Fruit fly (Drosophila melanogaster): ENCODE results near the gene Xe7.

Gene Xe7

DNA sequence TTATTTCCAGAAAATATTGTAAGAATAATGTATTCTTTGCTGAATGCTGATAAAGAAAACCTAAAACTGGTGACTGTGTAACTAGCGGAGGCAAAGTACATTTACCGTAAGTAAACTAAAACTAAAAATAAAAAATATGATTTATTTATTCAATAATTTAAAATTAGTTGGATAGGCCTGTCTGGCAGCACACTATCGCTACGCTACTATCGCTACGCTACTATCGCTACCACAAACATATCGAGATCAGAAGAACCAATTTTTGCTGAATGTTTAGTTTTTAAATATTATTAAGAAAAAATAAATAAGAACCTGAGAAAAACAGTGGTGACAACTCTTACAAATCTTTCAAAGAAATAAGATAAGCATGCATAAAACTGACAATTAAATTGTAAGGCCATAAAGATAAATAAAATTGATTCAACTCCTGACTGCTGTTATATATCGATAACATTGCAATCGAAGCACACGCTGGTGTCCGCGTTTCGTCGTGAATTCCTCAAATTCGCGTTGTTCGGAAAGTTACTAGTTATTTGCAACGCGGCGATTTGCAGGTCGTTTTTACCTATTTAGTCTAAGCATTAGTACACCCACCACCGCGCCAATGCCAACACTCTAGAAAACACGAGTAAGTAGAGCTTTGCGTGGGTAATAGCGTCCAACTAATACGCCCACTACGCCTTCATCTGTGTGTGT lies 8.8 kb downstream of the Xe7 start, which contains the start of gene Wdr33 (continued):
- TF ChIP-seq lz (GFP tag; optimal IDR thresholded peaks at IDR 0.05) (peak; percentile 24), Ets96B (tag; optimal IDR thresholded peaks at IDR 0.05) (peak; percentile 20), Sox15 (GFP tag; optimal IDR thresholded peaks at IDR 0.05) (peak; percentile 45)

dm6 chr3R:5659829-5660197 lies 9.3 kb downstream of the Xe7 start, which contains the start of gene CG2182:
Gene CG2182 (minus strand): TSS chr3R:5659912.
- no peak for TF ChIP-seq Met (GFP tag; optimal IDR thresholded peaks at IDR 0.05)
- TF ChIP-seq CG8632 (GFP tag; optimal IDR thresholded peaks at IDR 0.05) = no peak
- no peak for TF ChIP-seq Lpt (GFP tag; optimal IDR thresholded peaks at IDR 0.05)
- TF ChIP-seq fd59A (GFP tag; optimal IDR thresholded peaks at IDR 0.05) = no peak
- no peak for TF ChIP-seq salr (GFP tag; optimal IDR thresholded peaks at IDR 0.05)
- no peak for TF ChIP-seq Sox15 (GFP tag; optimal IDR thresholded peaks at IDR 0.05)
- TF ChIP-seq dsx (GFP tag; optimal IDR thresholded peaks at IDR 0.05; ENCODE audit: poor library complexity, severe bottlenecking) = peak; percentile 18
- TF ChIP-seq ss (GFP tag; optimal IDR thresholded peaks at IDR 0.05) = no peak
- no peak for TF ChIP-seq CG6276 (GFP tag; optimal IDR thresholded peaks at IDR 0.05)
- peak; percentile 36 for TF ChIP-seq lz (GFP tag; optimal IDR thresholded peaks at IDR 0.05)
- TF ChIP-seq CG4318 (GFP tag; optimal IDR thresholded peaks at IDR 0.05) = no peak
- TF ChIP-seq Eip93F (GFP tag; optimal IDR thresholded peaks at IDR 0.05) = no peak
- TF ChIP-seq Smox (GFP tag; optimal IDR thresholded peaks at IDR 0.05) = no peak
- no peak for TF ChIP-seq CG15336 (GFP tag; IDR thresholded peaks at IDR 0.05)
- TF ChIP-seq fd85E (GFP tag; optimal IDR thresholded peaks at IDR 0.05) = no peak
- no peak for TF ChIP-seq Ets21C (GFP tag; optimal IDR thresholded peaks at IDR 0.05)
- no peak for TF ChIP-seq net (GFP tag; optimal IDR thresholded peaks at IDR 0.05)
- TF ChIP-seq CG31627 (GFP tag; optimal IDR thresholded peaks at IDR 0.05) = peak; percentile 22
- no peak for TF ChIP-seq CG1621 (tag; optimal IDR thresholded peaks at IDR 0.05)
- TF ChIP-seq CG11294 (GFP tag; IDR thresholded peaks at IDR 0.05) = no peak

- TF ChIP-seq achi (GFP tag; optimal IDR thresholded peaks at IDR 0.05) (peak; percentile 2), svp (GFP tag) (peak; percentile 94), CG8119 (GFP tag; IDR thresholded peaks at IDR 0.05) (peak; percentile 19; the same call in 1 of the 3 replicates), CG1621 (tag; optimal IDR thresholded peaks at IDR 0.05) (peak; percentile 55), cyc (GFP tag; optimal IDR thresholded peaks at IDR 0.05) (peak; percentile 2), esn (GFP tag; optimal IDR thresholded peaks at IDR 0.05) (peak; percentile 16), Gug (GFP tag; IDR thresholded peaks at IDR 0.05) (no peak), CG15336 (GFP tag; IDR thresholded peaks at IDR 0.05) (peak; percentile 36; the same call in 1 of the 2 replicates), Eip93F (GFP tag; optimal IDR thresholded peaks at IDR 0.05) (no peak), Eip78C (GFP tag) (peak; percentile 77), CG9139 (GFP tag; optimal IDR thresholded peaks at IDR 0.05) (no peak), vri (GFP tag; optimal IDR thresholded peaks at IDR 0.05) (peak; percentile 55), CG32006 (GFP tag; optimal IDR thresholded peaks at IDR 0.05) (no peak), net (GFP tag; optimal IDR thresholded peaks at IDR 0.05) (peak; percentile 27), CG34406 (GFP tag; optimal IDR thresholded peaks at IDR 0.05) (no peak), CG6276 (GFP tag; optimal IDR thresholded peaks at IDR 0.05) (no peak), dac (GFP tag; optimal IDR thresholded peaks at IDR 0.05) (no peak), Eip75B (GFP tag; optimal IDR thresholded peaks at IDR 0.05) (peak; percentile 25), spab (GFP tag; optimal IDR thresholded peaks at IDR 0.05) (no peak), CG6792 (GFP tag; optimal IDR thresholded peaks at IDR 0.05) (peak; percentile 14)
Observed at dm6 chr3R:5658984-5659802, 9.9 kb downstream of the Xe7 start.
